Fruit fly (Drosophila melanogaster) whole organism, embryonic: ENCODE measurements around the gene CG2540.

Experiments used
- BtbVII ChIP-seq: fragments of 200-800 bp; sonication (Bioruptor generic); optimal IDR thresholded peaks from 3 replicates; lab custom pipeline; 2017; ENCODE audit warnings: missing biosample characterization, mild to moderate bottlenecking, missing genetic modification characterization
- CG11093 ChIP-seq: fragments of 200-800 bp; sonication (Bioruptor generic); IDR thresholded peaks from 3 replicates; pipeline ENCODE4 v1.3.6; 2022; ENCODE audit warnings: missing biosample characterization, missing genetic modification characterization
- CG12659 ChIP-seq: fragments of 200-800 bp; sonication (Bioruptor generic); optimal IDR thresholded peaks from 3 replicates; lab custom pipeline; 2017; ENCODE audit warnings: mild to moderate bottlenecking, missing biosample characterization, missing genetic modification reagents, missing genetic modification characterization
- CG14710 ChIP-seq: fragments of 200-800 bp; sonication (Bioruptor generic); optimal IDR thresholded peaks from 3 replicates; lab custom pipeline; 2019; ENCODE audit warnings: missing biosample characterization, mild to moderate bottlenecking, missing genetic modification characterization, moderate library complexity
- CG1603 ChIP-seq: fragments of 200-800 bp; sonication (Bioruptor generic); optimal IDR thresholded peaks from 2 replicates; lab custom pipeline; 2019; ENCODE audit warnings: missing biosample characterization, mild to moderate bottlenecking, missing genetic modification characterization, moderate library complexity
- CG17328 ChIP-seq: fragments of 200-800 bp; sonication (Bioruptor generic); IDR thresholded peaks from 2 replicates; pipeline ENCODE4 v1.3.6; 2022; ENCODE audit warnings: missing biosample characterization, missing genetic modification characterization
- CG17612 ChIP-seq: fragments of 200-800 bp; sonication (Bioruptor generic); IDR thresholded peaks from 2 replicates; pipeline ENCODE4 v1.3.6; 2022; ENCODE audit warnings: missing biosample characterization, missing genetic modification characterization
- CG1832 ChIP-seq: fragments of 200-800 bp; sonication (Bioruptor generic); optimal IDR thresholded peaks from 2 replicates; lab custom pipeline; 2017; ENCODE audit warnings: missing biosample characterization, mild to moderate bottlenecking, missing genetic modification characterization, inconsistent platforms
- CG2120 ChIP-seq: fragments of 200-800 bp; sonication (Bioruptor generic); optimal IDR thresholded peaks from 3 replicates; lab custom pipeline; 2016; ENCODE audit warnings: missing biosample characterization, missing genetic modification characterization
- CG2129 ChIP-seq: fragments of 200-800 bp; sonication (Bioruptor generic); IDR thresholded peaks from 2 replicates; pipeline ENCODE4 v1.3.6; 2022; ENCODE audit warnings: missing biosample characterization, missing genetic modification characterization; ENCODE audit not compliant: partially characterized antibody
- CG31388 ChIP-seq: fragments of 200-800 bp; sonication (Bioruptor generic); optimal IDR thresholded peaks from 2 replicates; lab custom pipeline; 2016; ENCODE audit warnings: missing biosample characterization, missing genetic modification characterization
- CG32532 ChIP-seq: fragments of 200-800 bp; sonication (Bioruptor generic); IDR thresholded peaks from 2 replicates; pipeline ENCODE4 v1.3.6; 2022; ENCODE audit warnings: missing biosample characterization, missing genetic modification characterization
- CG32772 ChIP-seq: fragments of 200-800 bp; sonication (Bioruptor generic); IDR thresholded peaks from 2 replicates; pipeline ENCODE4 v1.3.6; 2022; ENCODE audit warnings: missing biosample characterization, missing genetic modification characterization
- CG4360 ChIP-seq: fragments of 200-800 bp; sonication (Bioruptor generic); IDR thresholded peaks from 2 replicates; pipeline ENCODE4 v1.3.6; 2022; ENCODE audit warnings: missing biosample characterization, missing genetic modification characterization
- CG4617 ChIP-seq: fragments of 200-800 bp; sonication (Bioruptor generic); optimal IDR thresholded peaks from 3 replicates; lab custom pipeline; 2016; ENCODE audit warnings: missing biosample characterization, missing genetic modification characterization, borderline replicate concordance
- CG6765 ChIP-seq: fragments of 200-800 bp; sonication (Bioruptor generic); optimal IDR thresholded peaks from 3 replicates; lab custom pipeline; 2017; ENCODE audit warnings: missing biosample characterization, mild to moderate bottlenecking, missing genetic modification characterization
- CG6791 ChIP-seq: fragments of 200-800 bp; sonication (Bioruptor generic); IDR thresholded peaks from 3 replicates; pipeline ENCODE4 v1.3.6; 2022; ENCODE audit warnings: missing biosample characterization, missing genetic modification characterization; ENCODE audit not compliant: partially characterized antibody
- CG6813 ChIP-seq: fragments of 200-800 bp; sonication (Bioruptor generic); optimal IDR thresholded peaks from 2 replicates; lab custom pipeline; 2017; ENCODE audit warnings: missing biosample characterization, missing genetic modification characterization, mild to moderate bottlenecking, moderate library complexity, missing genetic modification reagents
- CG8478 ChIP-seq: fragments of >200 bp; optimal IDR thresholded peaks from 2 replicates; lab custom pipeline; 2018
- CG8944 ChIP-seq: fragments of 200-800 bp; sonication (Bioruptor generic); optimal IDR thresholded peaks from 3 replicates; lab custom pipeline; 2016; ENCODE audit warnings: missing biosample characterization, missing genetic modification characterization
- CG9727 ChIP-seq: fragments of 200-800 bp; sonication (Bioruptor generic); optimal IDR thresholded peaks from 3 replicates; lab custom pipeline; 2017; ENCODE audit warnings: missing biosample characterization, mild to moderate bottlenecking, missing genetic modification characterization
- Deaf1 ChIP-seq: fragments of 200-800 bp; optimal IDR thresholded peaks from 3 replicates; lab custom pipeline; 2019; ENCODE audit warnings: missing biosample characterization, mild to moderate bottlenecking, missing genetic modification characterization, moderate library complexity
- Dfd ChIP-seq, 2 experiments: fragments of >200 bp; optimal IDR thresholded peaks; 2 replicates each; lab custom pipeline; 2017; ENCODE audit warnings: missing biosample characterization in 2 of 2, missing genetic modification characterization in 2 of 2
- Dp ChIP-seq: fragments of 200-800 bp; sonication (Bioruptor generic); optimal IDR thresholded peaks from 2 replicates; lab custom pipeline; 2018; ENCODE audit warnings: missing biosample characterization, mild to moderate bottlenecking, missing genetic modification characterization, moderate library complexity
- HLHmδ ChIP-seq: fragments of 200-800 bp; sonication (Bioruptor generic); optimal IDR thresholded peaks from 2 replicates; lab custom pipeline; 2018; ENCODE audit warnings: missing biosample characterization, mild to moderate bottlenecking, missing genetic modification characterization, moderate library complexity
- Hsf ChIP-seq: fragments of 200-800 bp; sonication (Bioruptor generic); optimal IDR thresholded peaks from 3 replicates; lab custom pipeline; 2016; ENCODE audit warnings: missing biosample characterization, missing genetic modification characterization
- Kr ChIP-seq: fragments of 200-800 bp; sonication (Bioruptor generic); optimal IDR thresholded peaks from 2 replicates; lab custom pipeline; 2017; ENCODE audit warnings: missing biosample characterization, mild to moderate bottlenecking, missing genetic modification characterization
- Lim3 ChIP-seq: fragments of 200-800 bp; sonication (Bioruptor generic); IDR thresholded peaks from 2 replicates; pipeline ENCODE4 v1.3.6; 2022; ENCODE audit warnings: missing biosample characterization, missing genetic modification characterization
- NC2α ChIP-seq: fragments of 200-800 bp; sonication (Bioruptor generic); optimal IDR thresholded peaks from 2 replicates; lab custom pipeline; 2016; ENCODE audit warnings: missing biosample characterization, missing genetic modification characterization
- Nf-YA ChIP-seq: fragments of 200-800 bp; sonication (Bioruptor generic); IDR thresholded peaks from 2 replicates; pipeline ENCODE4 v1.3.6; 2022; ENCODE audit warnings: missing biosample characterization, missing genetic modification characterization
- Optix ChIP-seq: fragments of 200-800 bp; sonication (Bioruptor generic); IDR thresholded peaks from 3 replicates; pipeline ENCODE4 v1.3.6; 2022; ENCODE audit warnings: missing biosample characterization, missing genetic modification characterization
- Sin3A ChIP-seq: fragments of >200 bp; optimal IDR thresholded peaks from 2 replicates; lab custom pipeline; 2018
- Sox102F ChIP-seq: fragments of 200-800 bp; sonication (Bioruptor generic); optimal IDR thresholded peaks from 2 replicates; lab custom pipeline; 2018; ENCODE audit warnings: missing biosample characterization, mild to moderate bottlenecking, missing genetic modification characterization, moderate library complexity
- Tbp ChIP-seq: fragments of >200 bp; optimal IDR thresholded peaks from 2 replicates; lab custom pipeline; 2018; ENCODE audit warnings: missing biosample characterization, missing genetic modification characterization
- YL-1 ChIP-seq: fragments of 200-800 bp; sonication (Bioruptor generic); optimal IDR thresholded peaks from 3 replicates; lab custom pipeline; 2017; ENCODE audit warnings: missing biosample characterization, mild to moderate bottlenecking, missing genetic modification characterization
- al ChIP-seq: fragments of 200-800 bp; sonication (Bioruptor generic); IDR thresholded peaks from 2 replicates; pipeline ENCODE4 v1.3.6; 2022; ENCODE audit warnings: missing biosample characterization, missing genetic modification characterization
- ato ChIP-seq: fragments of 200-800 bp; sonication (Bioruptor generic); IDR thresholded peaks from 2 replicates; pipeline ENCODE4 v1.3.6; 2022; ENCODE audit warnings: missing biosample characterization, missing genetic modification characterization; ENCODE audit not compliant: partially characterized antibody
- crp ChIP-seq, 2 experiments: fragments of 200-800 bp; sonication (Bioruptor generic); optimal IDR thresholded peaks; 2 replicates in 1 of 2; 3 replicates in 1 of 2; lab custom pipeline; 2017; ENCODE audit warnings: missing biosample characterization in 2 of 2, missing genetic modification characterization in 2 of 2, mild to moderate bottlenecking in 1 of 2, moderate library complexity in 1 of 2
- emc ChIP-seq: fragments of 200-800 bp; sonication (Bioruptor generic); optimal IDR thresholded peaks from 2 replicates; lab custom pipeline; 2016; ENCODE audit warnings: missing biosample characterization, missing genetic modification characterization
- fd64A ChIP-seq: fragments of 200-800 bp; sonication (Bioruptor generic); optimal IDR thresholded peaks from 3 replicates; lab custom pipeline; 2018; ENCODE audit warnings: missing biosample characterization, mild to moderate bottlenecking, missing genetic modification characterization
- gce ChIP-seq: fragments of 200-800 bp; sonication (Bioruptor generic); IDR thresholded peaks from 3 replicates; pipeline ENCODE4 v1.3.6; 2022; ENCODE audit warnings: missing biosample characterization, missing genetic modification characterization
- grn ChIP-seq: fragments of 200-800 bp; sonication (Bioruptor generic); optimal IDR thresholded peaks from 3 replicates; lab custom pipeline; 2017; ENCODE audit warnings: missing biosample characterization, missing genetic modification characterization
- hbn ChIP-seq: fragments of 200-800 bp; sonication (Bioruptor generic); IDR thresholded peaks from 2 replicates; pipeline ENCODE4 v1.3.6; 2022; ENCODE audit warnings: missing biosample characterization, missing genetic modification characterization; ENCODE audit not compliant: partially characterized antibody
- jigr1 ChIP-seq: fragments of 200-800 bp; sonication (Bioruptor generic); IDR thresholded peaks from 3 replicates; pipeline ENCODE4 v1.3.6; 2022; ENCODE audit warnings: missing biosample characterization, missing genetic modification characterization
- klu ChIP-seq: fragments of 200-800 bp; sonication (Bioruptor generic); IDR thresholded peaks from 2 replicates; pipeline ENCODE4 v1.3.6; 2022; ENCODE audit warnings: missing biosample characterization, missing genetic modification characterization
- repo ChIP-seq: fragments of 200-800 bp; sonication (Bioruptor generic); optimal IDR thresholded peaks from 2 replicates; lab custom pipeline; 2016; ENCODE audit warnings: missing biosample characterization, missing genetic modification characterization
- row ChIP-seq: fragments of 200-800 bp; sonication (Bioruptor generic); IDR thresholded peaks from 3 replicates; pipeline ENCODE4 v1.3.6; 2022; ENCODE audit warnings: missing biosample characterization, missing genetic modification characterization
- sna ChIP-seq: fragments of 200-800 bp; sonication (Bioruptor generic); IDR thresholded peaks from 2 replicates; pipeline ENCODE4 v1.3.6; 2022; ENCODE audit warnings: missing biosample characterization, missing genetic modification characterization; ENCODE audit not compliant: partially characterized antibody
- tap ChIP-seq: fragments of 200-800 bp; optimal IDR thresholded peaks from 3 replicates; lab custom pipeline; 2019; ENCODE audit warnings: missing biosample characterization, mild to moderate bottlenecking, missing genetic modification characterization, moderate library complexity
- unc-4 ChIP-seq: fragments of 200-800 bp; sonication (Bioruptor generic); IDR thresholded peaks from 2 replicates; pipeline ENCODE4 v1.3.6; 2022; ENCODE audit warnings: missing biosample characterization, missing genetic modification characterization; ENCODE audit not compliant: partially characterized antibody
- yki ChIP-seq: fragments of >200 bp; optimal IDR thresholded peaks from 3 replicates; lab custom pipeline; 2018
- z ChIP-seq: fragments of 200-800 bp; sonication (Bioruptor generic); IDR thresholded peaks from 3 replicates; pipeline ENCODE4 v1.3.6; 2022; ENCODE audit warnings: missing biosample characterization, missing genetic modification characterization

The CG2540 gene

dm6 chrX:12653574-12653973 is 23.9 kb downstream of the CG2540 start, which contains the start of gene CkIalpha (continued):
- TF ChIP-seq unc-4 (GFP tag; lab: Robert Waterston, UW) (peak; percentile 98), z (GFP tag; lab: Robert Waterston, UW) (no peak), CG2120 (GFP tag; lab: Kevin White, UChicago) (peak; percentile 85), BtbVII (GFP tag; lab: Kevin White, UChicago) (no peak), sna (peak; percentile 98), Nf-YA (GFP tag; lab: Robert Waterston, UW) (no peak), Lim3 (GFP tag; lab: Robert Waterston, UW) (no peak), emc (peak; percentile 7), Optix (no peak), CG17328 (peak; percentile 39; the same call in 1 of the 2 replicates), CG6791 (peak; percentile 98), Kr (GFP tag; lab: Kevin White, UChicago) (no peak), CG14710 (tag; lab: Kevin White, UChicago) (peak; percentile 93), CG6813 (GFP tag; lab: Kevin White, UChicago) (no peak), YL-1 (GFP tag; lab: Kevin White, UChicago) (peak; percentile 45), CG17612 (no peak), CG11093 (no peak), CG8944 (GFP tag; lab: Kevin White, UChicago) (peak; percentile 54), HLHmδ (GFP tag; lab: Kevin White, UChicago) (no peak), Sin3A (lab: Kevin White, UChicago) (peak; percentile 64), jigr1 (GFP tag; lab: Robert Waterston, UW) (no peak), CG1832 (GFP tag; lab: Kevin White, UChicago) (no peak), yki (lab: Kevin White, UChicago) (no peak), Dp (GFP tag; lab: Kevin White, UChicago) (peak; percentile 95), CG31388 (no peak), tap (tag; lab: Kevin White, UChicago) (no peak), klu (GFP tag; lab: Robert Waterston, UW) (no peak), CG32532 (peak; percentile 65; the same call in 1 of the 2 replicates), ato (peak; percentile 98), repo (GFP tag; lab: Kevin White, UChicago) (peak; percentile 38), hbn (peak; percentile 98), CG6765 (GFP tag; lab: Kevin White, UChicago) (no peak), CG4617 (GFP tag; lab: Kevin White, UChicago) (peak; percentile 66), row (GFP tag; lab: Robert Waterston, UW) (peak; percentile 69), crp (GFP tag; optimal IDR thresholded peaks at IDR 0.05; lab: Kevin White, UChicago) (peak in 1 of 2 experiments; percentile 47), gce (peak; percentile 11; the same call in 1 of the 3 replicates), Sox102F (GFP tag; lab: Kevin White, UChicago) (no peak), CG4360 (GFP tag; lab: Robert Waterston, UW) (peak; percentile 27; the same call in 1 of the 2 replicates), CG8478 (no peak), CG12659 (GFP tag; lab: Kevin White, UChicago) (peak; percentile 78), CG2129 (peak; percentile 96), CG1603 (peak; percentile 88), CG9727 (no peak), CG32772 (GFP tag; lab: Robert Waterston, UW) (peak; percentile 55; the same call in 1 of the 2 replicates), fd64A (no peak), grn (GFP tag; lab: Kevin White, UChicago) (no peak), Tbp (GFP tag; lab: Kevin White, UChicago) (no peak), Dfd (GFP tag; optimal IDR thresholded peaks at IDR 0.05; lab: Kevin White, UChicago) (no peak), NC2α (GFP tag; lab: Kevin White, UChicago) (peak; percentile 5), Hsf (peak; percentile 52), Deaf1 (tag; lab: Kevin White, UChicago) (peak; percentile 16), al (GFP tag; lab: Robert Waterston, UW) (peak; percentile 33; the same call in 1 of the 2 replicates)
